Worm (Caenorhabditis elegans): ENCODE data around the gene tba-4.

The tba-4 gene

DNA sequence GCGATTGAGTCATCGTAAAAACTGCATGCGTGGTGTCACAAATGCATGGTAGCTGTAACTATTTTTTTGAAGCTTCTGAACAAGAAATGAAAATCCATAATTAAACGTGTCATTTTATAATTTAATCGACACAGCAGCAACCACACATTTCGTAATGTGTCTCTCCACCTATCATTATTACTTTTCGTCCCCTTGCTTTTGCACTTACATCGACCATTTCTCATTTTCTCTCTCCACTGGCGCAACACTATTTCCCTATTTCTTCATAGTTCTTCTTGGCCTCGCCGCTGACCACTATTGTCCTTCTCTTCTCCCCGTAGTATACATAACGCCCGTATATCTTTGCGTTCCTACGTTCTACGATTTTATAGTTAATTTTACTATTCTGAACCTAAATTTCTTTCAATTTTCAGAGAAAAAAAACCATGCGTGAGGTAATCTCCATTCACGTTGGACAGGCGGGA, at the start of gene tba-4:
TSS of gene tba-4 (plus strand) at position 414 of the 464 bp plus-strand sequence.
- no peak for TF ChIP-seq elt-2 (tag; optimal IDR thresholded peaks at IDR 0.05)
- TF ChIP-seq C08G9.2 (tag; optimal IDR thresholded peaks at IDR 0.05) = no peak
- no peak for TF ChIP-seq nhr-11 (tag; optimal IDR thresholded peaks at IDR 0.05)
- TF ChIP-seq ceh-34 (tag; optimal IDR thresholded peaks at IDR 0.05) = no peak
- TF ChIP-seq K02D7.2 (tag; optimal IDR thresholded peaks at IDR 0.05) = no peak
- TF ChIP-seq fkh-6 (tag; optimal IDR thresholded peaks at IDR 0.05) = no peak

DNA sequence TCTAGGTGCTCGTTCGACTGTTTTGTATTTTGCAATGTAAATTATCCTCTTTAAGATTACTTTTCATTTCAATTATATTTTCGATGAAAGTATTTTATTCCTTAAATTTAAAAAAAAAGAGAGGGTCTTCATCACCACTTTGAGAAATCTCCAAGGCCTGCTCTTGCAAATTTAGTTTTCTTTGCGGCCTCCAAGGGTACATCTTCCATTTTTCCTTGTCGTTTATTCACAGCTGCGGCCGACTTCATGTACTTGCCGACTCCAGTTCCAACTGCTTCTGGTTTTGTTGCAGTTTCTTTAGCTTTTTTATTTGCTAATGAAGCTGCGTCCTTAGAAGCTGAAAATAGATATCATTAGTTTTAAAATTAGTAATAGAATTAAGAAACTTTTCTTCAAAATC, 47.8 kb upstream of the tba-4 start:
- TF ChIP-seq nhr-232 (tag; optimal IDR thresholded peaks at IDR 0.05) (no peak), Y22D7AL.16 (tag; optimal IDR thresholded peaks at IDR 0.05) (no peak), ceh-30 (tag; optimal IDR thresholded peaks at IDR 0.05) (no peak), K02D7.2 (tag; optimal IDR thresholded peaks at IDR 0.05) (no peak), ceh-22 (tag; optimal IDR thresholded peaks at IDR 0.05) (no peak), unc-42 (tag; optimal IDR thresholded peaks at IDR 0.05) (no peak), fax-1 (tag; optimal IDR thresholded peaks at IDR 0.05) (no peak), sox-4 (tag; optimal IDR thresholded peaks at IDR 0.05) (no peak), hlh-8 (tag; optimal IDR thresholded peaks at IDR 0.05) (no peak), ama-1 (optimal IDR thresholded peaks at IDR 0.05) (no peak), ceh-24 (tag; optimal IDR thresholded peaks at IDR 0.05) (no peak), ceh-19 (GFP tag; optimal IDR thresholded peaks at IDR 0.05) (no peak)

DNA sequence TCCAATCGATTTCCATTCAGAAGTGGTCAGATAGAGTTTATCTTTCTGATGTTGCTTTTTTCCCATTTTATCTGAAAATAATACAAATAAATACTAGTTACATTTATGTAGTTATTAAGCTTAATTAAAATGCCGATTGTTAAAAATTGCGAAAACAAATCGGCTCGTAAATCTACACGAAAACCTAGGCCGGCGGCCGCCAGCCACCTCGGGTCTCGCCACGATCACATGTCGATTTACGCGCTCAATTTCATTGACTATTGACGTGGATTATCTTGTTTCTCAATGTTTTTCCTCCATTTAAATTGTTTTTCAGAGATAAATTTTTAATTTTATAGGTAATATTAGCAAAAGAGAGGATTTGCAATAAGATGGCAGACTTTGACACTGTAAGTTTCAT, 46.0 kb upstream of the tba-4 start, which contains the start of the genes cyn-4 and copz-1:
TSS of gene cyn-4 (minus strand) at position 71 of the 400 bp plus-strand sequence.
TSS of gene copz-1 (plus strand) at position 339 of the 400 bp plus-strand sequence.
- TF ChIP-seq hlh-30 (tag; optimal IDR thresholded peaks at IDR 0.05; ENCODE audit: insufficient read depth) = peak; percentile 81
- TF ChIP-seq ceh-14 (tag; optimal IDR thresholded peaks at IDR 0.05) = peak; percentile 69
- TF ChIP-seq ceh-6 (GFP tag; optimal IDR thresholded peaks at IDR 0.05) = no peak
- 0 out of 2 replicates have a peak, but pooled peaks have one; percentile 17 for TF ChIP-seq unc-3 (GFP tag; conservative IDR thresholded peaks at IDR 0.05)
- TF ChIP-seq unc-3 (tag; optimal IDR thresholded peaks at IDR 0.05) = no peak
- no peak for TF ChIP-seq hlh-13 (GFP tag; optimal IDR thresholded peaks at IDR 0.05)
- TF ChIP-seq ceh-2 (tag; optimal IDR thresholded peaks at IDR 0.05) = peak; percentile 92
- peak; percentile 48 for TF ChIP-seq lim-6 (tag; optimal IDR thresholded peaks at IDR 0.05)
- peak; percentile 92 for TF ChIP-seq tbx-2 (tag; optimal IDR thresholded peaks at IDR 0.05)
- TF ChIP-seq eyg-1 (tag; optimal IDR thresholded peaks at IDR 0.05) = peak; percentile 10
- peak; percentile 94 for TF ChIP-seq ceh-31 (tag; optimal IDR thresholded peaks at IDR 0.05)
- peak; percentile 87 for TF ChIP-seq ets-4 (tag; optimal IDR thresholded peaks at IDR 0.05)
- peak; percentile 55 for TF ChIP-seq hlh-8 (tag; optimal IDR thresholded peaks at IDR 0.05)
- no peak for TF ChIP-seq fkh-6 (tag; optimal IDR thresholded peaks at IDR 0.05)
- peak; percentile 14 for TF ChIP-seq ceh-19 (GFP tag; optimal IDR thresholded peaks at IDR 0.05)
- TF ChIP-seq zip-5 (tag; optimal IDR thresholded peaks at IDR 0.05) = peak; percentile 70
- TF ChIP-seq pros-1 (tag; optimal IDR thresholded peaks at IDR 0.05) = no peak
- TF ChIP-seq unc-42 (tag; optimal IDR thresholded peaks at IDR 0.05) = peak; percentile 73
- TF ChIP-seq unc-55 (GFP tag; optimal IDR thresholded peaks at IDR 0.05) = no peak
- peak; percentile 60 for TF ChIP-seq nfya-1 (tag; optimal IDR thresholded peaks at IDR 0.05)
- TF ChIP-seq lin-11 (tag; optimal IDR thresholded peaks at IDR 0.05) = no peak
- peak; percentile 38 for TF ChIP-seq ceh-34 (tag; optimal IDR thresholded peaks at IDR 0.05)
- TF ChIP-seq C08G9.2 (tag; optimal IDR thresholded peaks at IDR 0.05) = peak; percentile 89
- peak; percentile 78 for TF ChIP-seq tbx-7 (tag; optimal IDR thresholded peaks at IDR 0.05)
- TF ChIP-seq F13H6.1 (tag; optimal IDR thresholded peaks at IDR 0.05) = peak; percentile 22
- no peak for TF ChIP-seq pax-1 (tag; optimal IDR thresholded peaks at IDR 0.05)
- peak; percentile 41 for TF ChIP-seq rnt-1 (tag; optimal IDR thresholded peaks at IDR 0.05)
- peak; percentile 73 for TF ChIP-seq ref-2 (tag; optimal IDR thresholded peaks at IDR 0.05)
- TF ChIP-seq elt-2 (tag; optimal IDR thresholded peaks at IDR 0.05) = peak; percentile 65
